Worm (Caenorhabditis elegans): Measurements from ENCODE around the gene srg-53.

- no peak for TF ChIP-seq tra-4 (tag; optimal IDR thresholded peaks at IDR 0.05)
- TF ChIP-seq flt-1 (GFP tag; IDR thresholded peaks at IDR 0.05) = no peak
- no peak for TF ChIP-seq hmbx-1 (tag; optimal IDR thresholded peaks at IDR 0.05)
- no peak for TF ChIP-seq ama-1 (optimal IDR thresholded peaks at IDR 0.05)
- TF ChIP-seq tbx-37 (GFP tag; conservative IDR thresholded peaks at IDR 0.05) = no peak
- TF ChIP-seq hmg-4 (GFP tag; optimal IDR thresholded peaks at IDR 0.05) = no peak
- no peak for TF ChIP-seq sea-1 (GFP tag; conservative IDR thresholded peaks at IDR 0.05)
- no peak for TF ChIP-seq tbx-11 (GFP tag; IDR thresholded peaks at IDR 0.05)
- no peak for TF ChIP-seq hnd-1 (tag; optimal IDR thresholded peaks at IDR 0.05)
- no peak for TF ChIP-seq pes-1 (GFP tag; IDR thresholded peaks at IDR 0.05)
- no peak for TF ChIP-seq aly-1 (tag; optimal IDR thresholded peaks at IDR 0.05)
- no peak for TF ChIP-seq B0310.2 (tag; optimal IDR thresholded peaks at IDR 0.05)
Measured at ce11 chrV:849042-849441, 30.2 kb upstream of the srg-53 start.
